Worm (Caenorhabditis elegans): ENCODE results near the gene srh-199.

- TF ChIP-seq flh-1 (GFP tag; optimal IDR thresholded peaks at IDR 0.05) (no peak), nhr-76 (tag; optimal IDR thresholded peaks at IDR 0.05) (no peak), blmp-1 (tag; optimal IDR thresholded peaks at IDR 0.05) (no peak), elt-1 (tag; optimal IDR thresholded peaks at IDR 0.05; ENCODE audit: borderline replicate concordance, insufficient read depth) (no peak), nhr-28 (tag; optimal IDR thresholded peaks at IDR 0.05) (no peak)
Measured at ce11 chrV:1756099-1756498, 4.8 kb upstream of the srh-199 start.

Data from whole organism, mixed stage, embryonic.